Worm (Caenorhabditis elegans) whole organism, young adult: ENCODE results near the gene test-1.

Experiments used
- C17E4.6 ChIP-seq: fragments of 200-800 bp; sonication (Bioruptor generic); IDR thresholded peaks from 2 replicates; pipeline ENCODE4 v1.3.6; 2022; ENCODE audit warnings: missing genetic modification reagents, missing genetic modification characterization, missing compliant biosample characterization
- D2030.7 ChIP-seq: fragments of 200-800 bp; sonication (Bioruptor generic); IDR thresholded peaks from 2 replicates; pipeline ENCODE4 v1.3.6; 2022; ENCODE audit warnings: missing genetic modification reagents, missing genetic modification characterization, missing compliant biosample characterization
- F23B12.7 ChIP-seq: sonication (generic microtip); optimal IDR thresholded peaks from 2 replicates; lab custom pipeline; 2017; ENCODE audit warnings: missing genetic modification characterization, mild to moderate bottlenecking, missing compliant biosample characterization, antibody characterized with exemption, moderate library complexity; ENCODE audit not compliant: insufficient read depth
- F33H1.4 ChIP-seq: fragments of 200-800 bp; sonication (Bioruptor generic); IDR thresholded peaks from 2 replicates; pipeline ENCODE4 v1.3.6; 2022; ENCODE audit warnings: missing genetic modification reagents, missing genetic modification characterization, missing compliant biosample characterization
- F39B2.1 ChIP-seq: fragments of 200-800 bp; sonication (Bioruptor generic); IDR thresholded peaks from 2 replicates; pipeline ENCODE4 v1.3.6; 2022; ENCODE audit warnings: missing genetic modification reagents, missing genetic modification characterization, missing compliant biosample characterization
- F52B5.7 ChIP-seq: sonication (generic microtip); optimal IDR thresholded peaks from 2 replicates; lab custom pipeline; 2016; ENCODE audit warnings: mild to moderate bottlenecking, missing genetic modification characterization, missing compliant biosample characterization
- F55B11.4 ChIP-seq: sonication (generic microtip); optimal IDR thresholded peaks from 2 replicates; lab custom pipeline; 2016; ENCODE audit warnings: missing compliant biosample characterization, missing genetic modification characterization, borderline replicate concordance; ENCODE audit not compliant: insufficient read depth
- K12H6.12 ChIP-seq: fragments of 200-800 bp; sonication (Bioruptor generic); optimal IDR thresholded peaks from 2 replicates; lab custom pipeline; 2018; ENCODE audit warnings: mild to moderate bottlenecking, missing genetic modification characterization, missing compliant biosample characterization
- T07F8.4 ChIP-seq: sonication (generic microtip); optimal IDR thresholded peaks from 2 replicates; lab custom pipeline; 2016; ENCODE audit warnings: mild to moderate bottlenecking, missing genetic modification characterization, moderate library complexity, missing compliant biosample characterization
- Y53G8AR.9 ChIP-seq: fragments of 200-800 bp; sonication (Bioruptor generic); conservative IDR thresholded peaks from 2 replicates; pipeline ENCODE4 v1.3.6; 2022; ENCODE audit warnings: missing genetic modification reagents, missing genetic modification characterization, missing compliant biosample characterization
- Y67H2A.10 ChIP-seq: fragments of 200-800 bp; sonication (Bioruptor generic); conservative IDR thresholded peaks from 2 replicates; pipeline ENCODE4 v1.3.6; 2022; ENCODE audit warnings: missing genetic modification reagents, missing genetic modification characterization, missing compliant biosample characterization
- Y79H2A.3 ChIP-seq: fragments of 200-800 bp; sonication (Bioruptor generic); conservative IDR thresholded peaks from 2 replicates; pipeline ENCODE4 v1.3.6; 2022; ENCODE audit warnings: missing genetic modification reagents, missing genetic modification characterization, missing compliant biosample characterization
- Y95B8A.8 ChIP-seq: fragments of 200-800 bp; sonication (Bioruptor generic); IDR thresholded peaks from 2 replicates; pipeline ENCODE4 v1.3.6; 2022; ENCODE audit warnings: missing genetic modification reagents, missing genetic modification characterization, missing compliant biosample characterization
- ama-1 ChIP-seq, 3 experiments: fragments of 150-350 bp in 1 of 3; sonication (generic microtip) in 2 of 3; optimal IDR thresholded peaks; 2 replicates each; lab custom pipeline; 2014 to 2018; ENCODE audit warnings: missing biosample characterization in 2 of 3, missing genetic modification characterization in 2 of 3, missing genetic modification reagents in 2 of 3
- aptf-2 ChIP-seq: fragments of 200-800 bp; sonication (Bioruptor generic); conservative IDR thresholded peaks from 2 replicates; pipeline ENCODE4 v1.3.6; 2022; ENCODE audit warnings: missing genetic modification reagents, missing genetic modification characterization, missing compliant biosample characterization
- athp-1 ChIP-seq: sonication (generic microtip); optimal IDR thresholded peaks from 2 replicates; lab custom pipeline; 2017; ENCODE audit warnings: mild to moderate bottlenecking, missing genetic modification characterization, missing compliant biosample characterization
- attf-3 ChIP-seq: fragments of 200-800 bp; sonication (Bioruptor generic); conservative IDR thresholded peaks from 2 replicates; pipeline ENCODE4 v1.3.6; 2022; ENCODE audit warnings: missing genetic modification reagents, missing genetic modification characterization, missing compliant biosample characterization
- attf-6 ChIP-seq: fragments of 200-800 bp; sonication (Bioruptor generic); IDR thresholded peaks from 2 replicates; pipeline ENCODE4 v1.3.6; 2022; ENCODE audit warnings: missing genetic modification reagents, missing genetic modification characterization, missing compliant biosample characterization
- cebp-1 ChIP-seq, 2 experiments: fragments of 200-800 bp in 1 of 2; sonication (Bioruptor generic) in 1 of 2; sonication (generic microtip) in 1 of 2; IDR thresholded peaks in 1 of 2; optimal IDR thresholded peaks in 1 of 2; 2 replicates each; pipeline versions ENCODE4 v1.3.6 to Lab custom; 2017 to 2022; ENCODE audit warnings: missing compliant biosample characterization in 2 of 2, missing genetic modification characterization in 2 of 2, mild to moderate bottlenecking in 1 of 2, missing genetic modification reagents in 1 of 2, moderate library complexity in 1 of 2
- ceh-79 ChIP-seq: sonication (generic microtip); optimal IDR thresholded peaks from 2 replicates; lab custom pipeline; 2017; ENCODE audit warnings: mild to moderate bottlenecking, missing genetic modification characterization, missing compliant biosample characterization
- die-1 ChIP-seq: sonication (generic microtip); optimal IDR thresholded peaks from 2 replicates; lab custom pipeline; 2016; ENCODE audit warnings: missing genotype, mild to moderate bottlenecking, missing genetic modification characterization, missing compliant biosample characterization
- dox-1 ChIP-seq: fragments of 200-800 bp; sonication (Bioruptor generic); IDR thresholded peaks from 2 replicates; pipeline ENCODE4 v1.3.6; 2022; ENCODE audit warnings: missing genetic modification reagents, missing genetic modification characterization, missing compliant biosample characterization
- dpff-1 ChIP-seq: sonication (generic microtip); optimal IDR thresholded peaks from 2 replicates; lab custom pipeline; 2017; ENCODE audit warnings: mild to moderate bottlenecking, missing genetic modification characterization, missing compliant biosample characterization
- egl-18 ChIP-seq: fragments of 200-800 bp; sonication (Bioruptor generic); IDR thresholded peaks from 2 replicates; pipeline ENCODE4 v1.3.6; 2022; ENCODE audit warnings: missing genetic modification reagents, missing genetic modification characterization, missing compliant biosample characterization
- egl-44 ChIP-seq: fragments of 200-800 bp; sonication (Bioruptor generic); IDR thresholded peaks from 2 replicates; pipeline ENCODE4 v1.3.6; 2022; ENCODE audit warnings: missing genetic modification reagents, missing genetic modification characterization, missing compliant biosample characterization
- egrh-3 ChIP-seq: fragments of 200-800 bp; sonication (Bioruptor generic); IDR thresholded peaks from 2 replicates; pipeline ENCODE4 v1.3.6; 2022; ENCODE audit warnings: missing genetic modification reagents, missing genetic modification characterization, missing compliant biosample characterization
- ekl-4 ChIP-seq: fragments of 200-800 bp; sonication (Bioruptor generic); IDR thresholded peaks from 2 replicates; pipeline ENCODE4 v1.3.6; 2022; ENCODE audit warnings: missing genetic modification reagents, missing genetic modification characterization, missing compliant biosample characterization
- hmg-20 ChIP-seq: fragments of 200-800 bp; sonication (Bioruptor generic); IDR thresholded peaks from 2 replicates; pipeline ENCODE4 v1.3.6; 2022; ENCODE audit warnings: missing genetic modification reagents, missing genetic modification characterization, missing compliant biosample characterization
- hrde-1 ChIP-seq: sonication (generic microtip); optimal IDR thresholded peaks from 2 replicates; lab custom pipeline; 2016; ENCODE audit warnings: missing genetic modification characterization, mild to moderate bottlenecking, missing compliant biosample characterization, moderate library complexity, missing genotype, missing genetic modification reagents, borderline replicate concordance
- hsf-1 ChIP-seq: fragments of 200-800 bp; sonication (Bioruptor generic); IDR thresholded peaks from 2 replicates; pipeline ENCODE4 v1.3.6; 2022; ENCODE audit warnings: missing genetic modification reagents, missing genetic modification characterization, missing compliant biosample characterization
- let-607 ChIP-seq, 2 experiments: fragments of 200-800 bp in 1 of 2; sonication (Bioruptor generic) in 1 of 2; sonication (generic microtip) in 1 of 2; optimal IDR thresholded peaks; 2 replicates each; lab custom pipeline; 2016 to 2018; ENCODE audit warnings: mild to moderate bottlenecking in 2 of 2, missing compliant biosample characterization in 2 of 2, missing genetic modification characterization in 2 of 2, moderate library complexity in 2 of 2, missing genotype in 1 of 2
- lin-26 ChIP-seq: fragments of 200-800 bp; sonication (Bioruptor generic); IDR thresholded peaks from 2 replicates; pipeline ENCODE4 v1.3.6; 2022; ENCODE audit warnings: missing genetic modification reagents, missing genetic modification characterization, missing compliant biosample characterization
- lsl-1 ChIP-seq: fragments of 200-800 bp; sonication (Bioruptor generic); optimal IDR thresholded peaks from 2 replicates; lab custom pipeline; 2018; ENCODE audit warnings: mild to moderate bottlenecking, missing genetic modification characterization, moderate library complexity, missing compliant biosample characterization
- madf-10 ChIP-seq: sonication (generic microtip); optimal IDR thresholded peaks from 2 replicates; lab custom pipeline; 2016; ENCODE audit warnings: mild to moderate bottlenecking, missing genetic modification characterization, missing compliant biosample characterization
- madf-6 ChIP-seq: fragments of 200-800 bp; sonication (Bioruptor generic); IDR thresholded peaks from 2 replicates; pipeline ENCODE4 v1.3.6; 2022; ENCODE audit warnings: missing genetic modification reagents, missing genetic modification characterization, missing compliant biosample characterization
- madf-8 ChIP-seq: fragments of 200-800 bp; sonication (Bioruptor generic); conservative IDR thresholded peaks from 2 replicates; pipeline ENCODE4 v1.3.6; 2022; ENCODE audit warnings: missing genetic modification reagents, missing genetic modification characterization, missing compliant biosample characterization
- nfyb-1 ChIP-seq: fragments of 200-800 bp; sonication (Bioruptor generic); IDR thresholded peaks from 2 replicates; pipeline ENCODE4 v1.3.6; 2022; ENCODE audit warnings: missing genetic modification reagents, missing genetic modification characterization, missing compliant biosample characterization
- nhr-120 ChIP-seq: fragments of 200-800 bp; sonication (Bioruptor generic); IDR thresholded peaks from 2 replicates; pipeline ENCODE4 v1.3.6; 2022; ENCODE audit warnings: missing genetic modification characterization, missing compliant biosample characterization
- nhr-90 ChIP-seq: sonication (generic microtip); optimal IDR thresholded peaks from 2 replicates; lab custom pipeline; 2016; ENCODE audit warnings: missing genotype, mild to moderate bottlenecking, missing genetic modification characterization, missing compliant biosample characterization
- pha-4 ChIP-seq: fragments of 150-350 bp; sonication (generic microtip); optimal IDR thresholded peaks from 2 replicates; lab custom pipeline; 2014; ENCODE audit warnings: missing biosample characterization, missing genetic modification reagents, missing genetic modification characterization
- rec-8 ChIP-seq, 2 experiments: sonication (generic microtip); optimal IDR thresholded peaks; 2 replicates each; lab custom pipeline; 2016; ENCODE audit warnings: mild to moderate bottlenecking in 2 of 2, missing genetic modification characterization in 2 of 2, missing genetic modification reagents in 2 of 2, missing genotype in 2 of 2, missing biosample characterization in 1 of 2, missing compliant biosample characterization in 1 of 2, moderate library complexity in 1 of 2
- somi-1 ChIP-seq: fragments of 200-800 bp; sonication (Bioruptor generic); optimal IDR thresholded peaks from 2 replicates; lab custom pipeline; 2018; ENCODE audit warnings: mild to moderate bottlenecking, missing genetic modification characterization, missing compliant biosample characterization
- tbp1 ChIP-seq: fragments of 200-800 bp; sonication (Bioruptor generic); optimal IDR thresholded peaks from 2 replicates; lab custom pipeline; 2018; ENCODE audit warnings: mild to moderate bottlenecking, missing genetic modification characterization, missing compliant biosample characterization
- unc-130 ChIP-seq: sonication (generic microtip); optimal IDR thresholded peaks from 2 replicates; lab custom pipeline; 2016; ENCODE audit warnings: missing genetic modification reagents, missing genetic modification characterization, missing compliant biosample characterization
- ztf-22 ChIP-seq: fragments of 200-800 bp; sonication (Bioruptor generic); optimal IDR thresholded peaks from 2 replicates; lab custom pipeline; 2018; ENCODE audit warnings: mild to moderate bottlenecking, missing genetic modification characterization, moderate library complexity, missing compliant biosample characterization
- ztf-28 ChIP-seq: fragments of 200-800 bp; sonication (Bioruptor generic); IDR thresholded peaks from 2 replicates; pipeline ENCODE4 v1.3.6; 2022; ENCODE audit warnings: missing genetic modification reagents, missing genetic modification characterization, missing compliant biosample characterization
- ztf-6 ChIP-seq: fragments of 200-800 bp; sonication (Bioruptor generic); IDR thresholded peaks from 2 replicates; pipeline ENCODE4 v1.3.6; 2022; ENCODE audit warnings: missing genetic modification reagents, missing genetic modification characterization, missing compliant biosample characterization

The test-1 gene

DNA sequence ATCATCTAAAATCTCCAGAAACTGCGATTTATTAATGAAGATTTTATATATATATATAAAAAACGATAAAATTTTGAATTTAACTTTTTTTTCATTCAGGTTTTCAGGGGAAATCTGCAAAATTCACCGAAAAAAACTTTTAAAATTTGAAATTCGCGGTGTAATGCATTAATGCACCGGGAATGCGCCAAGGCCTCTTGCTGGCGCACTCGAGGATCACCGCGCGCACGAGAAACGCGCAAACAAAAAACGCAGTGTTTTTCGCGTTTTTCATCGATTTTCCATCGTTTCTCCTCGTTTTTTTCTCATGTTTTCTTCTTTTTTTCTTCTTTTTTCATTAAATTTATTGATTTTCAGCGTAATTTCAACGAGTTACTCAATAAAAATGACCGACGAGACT, 40.8 kb downstream of the test-1 start, which contains the start of gene hrpu-2:
Gene hrpu-2 (plus strand): TSS at position 352 of the 400 bp plus-strand sequence.
- TF ChIP-seq F39B2.1 (GFP tag; lab: Robert Waterston, UW) (no peak), hsf-1 (GFP tag; lab: Robert Waterston, UW) (no peak), die-1 (tag; lab: Kevin White, UChicago) (no peak), F23B12.7 (tag; lab: Kevin White, UChicago) (peak; percentile 27), ztf-22 (GFP tag; lab: Kevin White, UChicago) (no peak), aptf-2 (no peak), hrde-1 (tag; lab: Kevin White, UChicago) (peak; percentile 1), cebp-1 (GFP tag; IDR thresholded peaks at IDR 0.05; lab: Robert Waterston, UW) (no peak), cebp-1 (tag; optimal IDR thresholded peaks at IDR 0.05; lab: Kevin White, UChicago) (peak; percentile 81), egrh-3 (GFP tag; lab: Robert Waterston, UW) (no peak), ztf-28 (GFP tag; lab: Robert Waterston, UW) (no peak), madf-10 (peak; percentile 30), lin-26 (GFP tag; lab: Robert Waterston, UW) (no peak), unc-130 (GFP tag; lab: Kevin White, UChicago) (peak; percentile 13), F33H1.4 (peak; percentile 70), madf-8 (GFP tag; lab: Robert Waterston, UW) (0 out of 2 replicates have a peak, but pooled peaks have one; percentile 8), D2030.7 (GFP tag; lab: Robert Waterston, UW) (no peak; the same call in 1 of the 2 replicates), dox-1 (GFP tag; lab: Robert Waterston, UW) (peak; percentile 93), attf-6 (GFP tag; lab: Robert Waterston, UW) (no peak), F52B5.7 (tag; lab: Kevin White, UChicago) (no peak), pha-4 (tag; lab: Kevin White, UChicago) (no peak), Y67H2A.10 (GFP tag; lab: Robert Waterston, UW) (no peak), tbp1 (GFP tag; lab: Kevin White, UChicago) (peak; percentile 56), F55B11.4 (tag; lab: Kevin White, UChicago) (no peak), egl-44 (GFP tag; lab: Robert Waterston, UW) (no peak), egl-18 (no peak), rec-8 (tag; optimal IDR thresholded peaks at IDR 0.05; lab: Kevin White, UChicago) (no peak), K12H6.12 (tag; lab: Kevin White, UChicago) (peak; percentile 47), C17E4.6 (no peak), ekl-4 (peak; percentile 89), hmg-20 (GFP tag; lab: Robert Waterston, UW) (no peak; the same call in 1 of the 2 replicates), Y53G8AR.9 (GFP tag; lab: Robert Waterston, UW) (peak; percentile 75), let-607 (tag; optimal IDR thresholded peaks at IDR 0.05; lab: Kevin White, UChicago) (peak in 1 of 2 experiments; percentile 45), somi-1 (no peak), athp-1 (tag; lab: Kevin White, UChicago) (no peak), Y79H2A.3 (no peak), lsl-1 (GFP tag; lab: Kevin White, UChicago) (peak; percentile 30), nfyb-1 (GFP tag; lab: Robert Waterston, UW) (0 out of 2 replicates have a peak, but pooled peaks have one; percentile 62), nhr-90 (tag; lab: Kevin White, UChicago) (no peak), T07F8.4 (no peak), nhr-120 (GFP tag; lab: Robert Waterston, UW) (no peak), ceh-79 (no peak), madf-6 (GFP tag; lab: Robert Waterston, UW) (peak; percentile 72), Y95B8A.8 (GFP tag; lab: Robert Waterston, UW) (no peak; the same call in 1 of the 2 replicates), ztf-6 (0 out of 2 replicates have a peak, but pooled peaks have one; percentile 62), attf-3 (GFP tag; lab: Robert Waterston, UW) (peak; percentile 46; the same call in 1 of the 2 replicates), ama-1 (optimal IDR thresholded peaks at IDR 0.05; lab: Kevin White, UChicago) (no peak), ama-1 (GFP tag; optimal IDR thresholded peaks at IDR 0.05; lab: Kevin White, UChicago) (no peak), dpff-1 (tag; lab: Kevin White, UChicago) (no peak)
